Fruit fly (Drosophila melanogaster) whole organism, embryonic: Measurements from ENCODE around the gene Uba2.

Source experiments
- Atf6 ChIP-seq: fragments of 200-800 bp; sonication (Bioruptor generic); IDR thresholded peaks from 2 replicates; pipeline ENCODE4 v1.3.6; 2022; ENCODE audit warnings: missing biosample characterization, missing genetic modification characterization
- CG10543 ChIP-seq: fragments of 200-800 bp; sonication (Bioruptor generic); optimal IDR thresholded peaks from 3 replicates; lab custom pipeline; 2017; ENCODE audit warnings: missing biosample characterization, mild to moderate bottlenecking, missing genetic modification characterization, moderate library complexity
- CG11696 ChIP-seq: fragments of 200-800 bp; sonication (Bioruptor generic); IDR thresholded peaks from 2 replicates; pipeline ENCODE4 v1.3.6; 2022; ENCODE audit warnings: missing biosample characterization, missing genetic modification characterization
- CG1233 ChIP-seq: fragments of 200-800 bp; sonication (Bioruptor generic); optimal IDR thresholded peaks from 4 replicates; lab custom pipeline; 2018; ENCODE audit warnings: missing biosample characterization, mild to moderate bottlenecking, missing genetic modification characterization
- CG12659 ChIP-seq: fragments of 200-800 bp; sonication (Bioruptor generic); optimal IDR thresholded peaks from 3 replicates; lab custom pipeline; 2017; ENCODE audit warnings: mild to moderate bottlenecking, missing biosample characterization, missing genetic modification reagents, missing genetic modification characterization
- CG14710 ChIP-seq: fragments of 200-800 bp; sonication (Bioruptor generic); optimal IDR thresholded peaks from 3 replicates; lab custom pipeline; 2019; ENCODE audit warnings: missing biosample characterization, mild to moderate bottlenecking, missing genetic modification characterization, moderate library complexity
- CG15011 ChIP-seq: fragments of 200-800 bp; sonication (Bioruptor generic); optimal IDR thresholded peaks from 3 replicates; lab custom pipeline; 2018; ENCODE audit warnings: missing biosample characterization, mild to moderate bottlenecking, missing genetic modification characterization
- CG15073 ChIP-seq: fragments of 200-800 bp; sonication (Bioruptor generic); optimal IDR thresholded peaks from 2 replicates; lab custom pipeline; 2016; ENCODE audit warnings: missing biosample characterization, missing genetic modification characterization
- CG15696 ChIP-seq: fragments of 200-800 bp; sonication (Bioruptor generic); optimal IDR thresholded peaks from 2 replicates; lab custom pipeline; 2019; ENCODE audit warnings: missing biosample characterization, mild to moderate bottlenecking, missing genetic modification characterization, moderate library complexity
- CG1603 ChIP-seq: fragments of 200-800 bp; sonication (Bioruptor generic); optimal IDR thresholded peaks from 2 replicates; lab custom pipeline; 2019; ENCODE audit warnings: missing biosample characterization, mild to moderate bottlenecking, missing genetic modification characterization, moderate library complexity
- CG33213 ChIP-seq: fragments of 200-800 bp; sonication (Bioruptor generic); optimal IDR thresholded peaks from 3 replicates; lab custom pipeline; 2016; ENCODE audit warnings: missing biosample characterization, missing genetic modification characterization
- CG4328 ChIP-seq: fragments of 200-800 bp; sonication (Bioruptor generic); optimal IDR thresholded peaks from 3 replicates; lab custom pipeline; 2017; ENCODE audit warnings: missing biosample characterization, missing genetic modification reagents, missing genetic modification characterization
- CG4424 ChIP-seq: fragments of 200-800 bp; sonication (Bioruptor generic); optimal IDR thresholded peaks from 3 replicates; lab custom pipeline; 2016; ENCODE audit warnings: missing biosample characterization, missing genetic modification characterization
- CG4854 ChIP-seq: fragments of 200-800 bp; sonication (Bioruptor generic); optimal IDR thresholded peaks from 2 replicates; lab custom pipeline; 2016; ENCODE audit warnings: missing biosample characterization, missing genetic modification characterization, inconsistent platforms
- CG6791 ChIP-seq: fragments of 200-800 bp; sonication (Bioruptor generic); IDR thresholded peaks from 3 replicates; pipeline ENCODE4 v1.3.6; 2022; ENCODE audit warnings: missing biosample characterization, missing genetic modification characterization; ENCODE audit not compliant: partially characterized antibody
- CG8290 ChIP-seq, 3 experiments: fragments of 200-800 bp; sonication (Bioruptor generic); optimal IDR thresholded peaks; 2 replicates each; lab custom pipeline; 2016 to 2019; ENCODE audit warnings: missing biosample characterization in 3 of 3, missing genetic modification characterization in 3 of 3, mild to moderate bottlenecking in 2 of 3, moderate library complexity in 1 of 3
- CG9727 ChIP-seq: fragments of 200-800 bp; sonication (Bioruptor generic); optimal IDR thresholded peaks from 3 replicates; lab custom pipeline; 2017; ENCODE audit warnings: missing biosample characterization, mild to moderate bottlenecking, missing genetic modification characterization
- CG9797 ChIP-seq: fragments of 200-800 bp; sonication (Bioruptor generic); optimal IDR thresholded peaks from 3 replicates; lab custom pipeline; 2018; ENCODE audit warnings: missing biosample characterization, mild to moderate bottlenecking, missing genetic modification characterization
- CG9876 ChIP-seq: fragments of 200-800 bp; sonication (Bioruptor generic); optimal IDR thresholded peaks from 2 replicates; lab custom pipeline; 2016; ENCODE audit warnings: missing biosample characterization, missing genetic modification characterization
- Dip3 ChIP-seq: fragments of 200-800 bp; sonication (Bioruptor generic); optimal IDR thresholded peaks from 3 replicates; lab custom pipeline; 2016; ENCODE audit warnings: missing biosample characterization, missing genetic modification characterization
- Eip74EF ChIP-seq, 2 experiments: fragments of 200-800 bp in 1 of 2; fragments of >200 bp in 1 of 2; sonication (Bioruptor generic) in 1 of 2; optimal IDR thresholded peaks; 2 replicates each; lab custom pipeline; 2017 to 2019; ENCODE audit warnings: missing biosample characterization in 2 of 2, missing genetic modification characterization in 2 of 2, mild to moderate bottlenecking in 1 of 2, moderate library complexity in 1 of 2
- Elba2 ChIP-seq: fragments of 200-800 bp; sonication (Bioruptor generic); optimal IDR thresholded peaks from 3 replicates; lab custom pipeline; 2016; ENCODE audit warnings: missing biosample characterization, missing genetic modification characterization
- Hsf ChIP-seq: fragments of 200-800 bp; sonication (Bioruptor generic); optimal IDR thresholded peaks from 3 replicates; lab custom pipeline; 2016; ENCODE audit warnings: missing biosample characterization, missing genetic modification characterization
- Lpt ChIP-seq: fragments of >200 bp; optimal IDR thresholded peaks from 2 replicates; lab custom pipeline; 2018; ENCODE audit warnings: missing biosample characterization, missing genetic modification characterization
- Mes4 ChIP-seq: fragments of 200-800 bp; sonication (Bioruptor generic); optimal IDR thresholded peaks from 2 replicates; lab custom pipeline; 2016; ENCODE audit warnings: missing biosample characterization, missing genetic modification characterization
- NC2α ChIP-seq: fragments of 200-800 bp; sonication (Bioruptor generic); optimal IDR thresholded peaks from 2 replicates; lab custom pipeline; 2016; ENCODE audit warnings: missing biosample characterization, missing genetic modification characterization
- Neu2 ChIP-seq: fragments of 200-800 bp; sonication (Bioruptor generic); optimal IDR thresholded peaks from 3 replicates; lab custom pipeline; 2016; ENCODE audit warnings: missing biosample characterization, missing genetic modification characterization, borderline replicate concordance
- Poxn ChIP-seq: fragments of 200-800 bp; sonication (Bioruptor generic); IDR thresholded peaks from 2 replicates; pipeline ENCODE4 v1.3.6; 2022; ENCODE audit warnings: missing biosample characterization, missing genetic modification characterization
- Ptx1 ChIP-seq: fragments of 200-800 bp; sonication (Bioruptor generic); IDR thresholded peaks from 2 replicates; pipeline ENCODE4 v1.3.6; 2022; ENCODE audit warnings: missing biosample characterization, missing genetic modification characterization
- Rx ChIP-seq: fragments of 200-800 bp; sonication (Bioruptor generic); IDR thresholded peaks from 2 replicates; pipeline ENCODE4 v1.3.6; 2022; ENCODE audit warnings: missing biosample characterization, missing genetic modification characterization
- Xbp1 ChIP-seq: fragments of 200-800 bp; sonication (Bioruptor generic); optimal IDR thresholded peaks from 3 replicates; lab custom pipeline; 2016; ENCODE audit warnings: missing biosample characterization, mild to moderate bottlenecking, missing genetic modification characterization
- ase ChIP-seq: fragments of 200-800 bp; sonication (Bioruptor generic); IDR thresholded peaks from 3 replicates; pipeline ENCODE4 v1.3.6; 2022; ENCODE audit warnings: missing biosample characterization, missing genetic modification characterization
- bab2 ChIP-seq: fragments of 200-800 bp; sonication (Bioruptor generic); optimal IDR thresholded peaks from 2 replicates; lab custom pipeline; 2016; ENCODE audit warnings: missing biosample characterization, missing genetic modification characterization
- cato ChIP-seq: fragments of 200-800 bp; sonication (Bioruptor generic); optimal IDR thresholded peaks from 2 replicates; lab custom pipeline; 2016; ENCODE audit warnings: missing biosample characterization, missing genetic modification characterization, borderline replicate concordance
- croc ChIP-seq: fragments of 200-800 bp; sonication (Bioruptor generic); conservative IDR thresholded peaks from 3 replicates; pipeline ENCODE4 v1.3.6; 2022; ENCODE audit warnings: missing biosample characterization, missing genetic modification characterization
- fd102C ChIP-seq: fragments of 200-800 bp; sonication (Bioruptor generic); optimal IDR thresholded peaks from 2 replicates; lab custom pipeline; 2018; ENCODE audit warnings: missing biosample characterization, mild to moderate bottlenecking, missing genetic modification characterization, moderate library complexity
- gem ChIP-seq: fragments of 200-800 bp; sonication (Bioruptor generic); optimal IDR thresholded peaks from 2 replicates; lab custom pipeline; 2019; ENCODE audit warnings: missing biosample characterization, mild to moderate bottlenecking, missing genetic modification characterization, moderate library complexity
- gfzf ChIP-seq: fragments of 200-800 bp; sonication (Bioruptor generic); optimal IDR thresholded peaks from 2 replicates; lab custom pipeline; 2016; ENCODE audit warnings: missing biosample characterization, mild to moderate bottlenecking, missing genetic modification characterization, moderate library complexity
- grau ChIP-seq: fragments of 200-800 bp; optimal IDR thresholded peaks from 3 replicates; lab custom pipeline; 2019; ENCODE audit warnings: missing biosample characterization, mild to moderate bottlenecking, missing genetic modification characterization, moderate library complexity
- knrl ChIP-seq: fragments of 200-800 bp; sonication (Bioruptor generic); IDR thresholded peaks from 3 replicates; pipeline ENCODE4 v1.3.6; 2022; ENCODE audit warnings: missing biosample characterization, missing genetic modification characterization; ENCODE audit not compliant: partially characterized antibody
- lilli ChIP-seq: fragments of 200-800 bp; sonication (Bioruptor generic); optimal IDR thresholded peaks from 3 replicates; lab custom pipeline; 2016; ENCODE audit warnings: missing biosample characterization, missing genetic modification characterization
- odd ChIP-seq: fragments of 200-800 bp; sonication (Bioruptor generic); optimal IDR thresholded peaks from 2 replicates; lab custom pipeline; 2017; ENCODE audit warnings: missing biosample characterization, mild to moderate bottlenecking, missing genetic modification characterization
- pnt ChIP-seq: fragments of 200-800 bp; sonication (Bioruptor generic); optimal IDR thresholded peaks from 3 replicates; lab custom pipeline; 2016; ENCODE audit warnings: missing biosample characterization, missing genetic modification characterization
- pum ChIP-seq: fragments of 200-800 bp; sonication (Bioruptor generic); optimal IDR thresholded peaks from 2 replicates; lab custom pipeline; 2016; ENCODE audit warnings: missing biosample characterization, missing genetic modification characterization
- repo ChIP-seq: fragments of 200-800 bp; sonication (Bioruptor generic); optimal IDR thresholded peaks from 2 replicates; lab custom pipeline; 2016; ENCODE audit warnings: missing biosample characterization, missing genetic modification characterization
- salm ChIP-seq: fragments of 200-800 bp; sonication (Bioruptor generic); optimal IDR thresholded peaks from 2 replicates; lab custom pipeline; 2018; ENCODE audit warnings: missing biosample characterization, mild to moderate bottlenecking, missing genetic modification characterization
- sens ChIP-seq: fragments of 200-800 bp; sonication (Bioruptor generic); peaks from one replicate; lab custom pipeline; 2016; ENCODE audit warnings: missing biosample characterization, missing genetic modification characterization
- stc ChIP-seq: fragments of 200-800 bp; sonication (Bioruptor generic); IDR thresholded peaks from 2 replicates; pipeline ENCODE4 v1.3.6; 2022; ENCODE audit warnings: missing biosample characterization, missing genetic modification characterization
- tx ChIP-seq: fragments of 200-800 bp; sonication (Bioruptor generic); optimal IDR thresholded peaks from 2 replicates; lab custom pipeline; 2016; ENCODE audit warnings: missing biosample characterization, missing genetic modification characterization
- zfh2 ChIP-seq: fragments of 200-800 bp; sonication (Bioruptor generic); optimal IDR thresholded peaks from 2 replicates; lab custom pipeline; 2016; ENCODE audit warnings: missing biosample characterization, missing genetic modification characterization

Uba2 gene

DNA sequence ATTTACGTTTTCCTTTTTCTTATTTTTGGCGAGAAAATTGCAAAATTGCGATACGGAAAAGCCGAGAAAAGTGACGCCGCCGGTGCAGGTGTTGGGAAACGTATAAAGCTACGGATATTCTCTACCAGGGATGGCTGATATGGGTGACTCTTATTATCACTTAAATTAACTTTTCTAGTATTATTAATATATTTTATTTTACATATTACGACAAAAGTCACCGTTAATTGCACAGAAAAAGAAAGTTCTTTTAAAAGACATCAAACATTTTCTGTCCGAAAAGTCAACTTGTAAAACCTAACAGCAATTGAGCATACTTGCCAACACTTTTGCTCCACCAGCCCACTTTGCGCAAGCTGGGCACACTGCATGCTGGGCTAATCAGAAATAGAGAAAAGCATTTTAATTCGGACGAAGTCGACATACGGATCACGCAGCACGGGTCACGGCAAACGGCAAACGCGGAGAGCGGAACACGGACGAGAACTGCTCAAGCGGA lies at the start of gene Uba2, which contains the start of gene Cds (continued):
- TF ChIP-seq CG6791 (GFP tag; lab: Robert Waterston, UW) (no peak), fd102C (GFP tag; lab: Kevin White, UChicago) (peak; percentile 33), Xbp1 (peak; percentile 95), CG15011 (GFP tag; lab: Kevin White, UChicago) (no peak), pum (GFP tag; lab: Kevin White, UChicago) (peak; percentile 75), gfzf (GFP tag; lab: Kevin White, UChicago) (peak; percentile 71), lilli (GFP tag; lab: Kevin White, UChicago) (peak; percentile 94), Rx (GFP tag; lab: Robert Waterston, UW) (peak; percentile 87), NC2α (GFP tag; lab: Kevin White, UChicago) (no peak), CG4328 (GFP tag; lab: Kevin White, UChicago) (peak; percentile 93), CG1603 (tag; lab: Kevin White, UChicago) (peak; percentile 50), stc (GFP tag; lab: Robert Waterston, UW) (peak; percentile 87), knrl (GFP tag; lab: Robert Waterston, UW) (peak; percentile 57; the same call in 2 of the 3 replicates), CG8290 (GFP tag; optimal IDR thresholded peaks at IDR 0.05; lab: Kevin White, UChicago) (peak; percentile 82), CG8290 (tag; optimal IDR thresholded peaks at IDR 0.05; lab: Kevin White, UChicago) (peak; percentile 61 to 83), Atf6 (GFP tag; lab: Robert Waterston, UW) (peak; percentile 93), CG9876 (GFP tag; lab: Kevin White, UChicago) (peak; percentile 58), cato (GFP tag; lab: Kevin White, UChicago) (peak; percentile 90), Poxn (GFP tag; lab: Robert Waterston, UW) (peak; percentile 81), odd (GFP tag; lab: Kevin White, UChicago) (peak; percentile 86), salm (peak; percentile 80), CG9727 (GFP tag; lab: Kevin White, UChicago) (peak; percentile 91), Hsf (GFP tag; lab: Kevin White, UChicago) (peak; percentile 87), sens (GFP tag; lab: Kevin White, UChicago) (peak; percentile 96), croc (peak; percentile 81), ase (GFP tag; lab: Robert Waterston, UW) (peak; percentile 85), CG4424 (GFP tag; lab: Kevin White, UChicago) (peak; percentile 94), CG15696 (peak; percentile 93), Ptx1 (GFP tag; lab: Robert Waterston, UW) (peak; percentile 93), Eip74EF (GFP tag; optimal IDR thresholded peaks at IDR 0.05; lab: Kevin White, UChicago) (peak in 1 of 2 experiments; percentile 71), Dip3 (GFP tag; lab: Kevin White, UChicago) (peak; percentile 73), CG10543 (peak; percentile 97), bab2 (GFP tag; lab: Kevin White, UChicago) (peak; percentile 84), CG12659 (GFP tag; lab: Kevin White, UChicago) (peak; percentile 97), pnt (peak; percentile 78), gem (tag; lab: Kevin White, UChicago) (peak; percentile 96), CG14710 (tag; lab: Kevin White, UChicago) (peak; percentile 95), grau (tag; lab: Kevin White, UChicago) (peak; percentile 94), CG11696 (GFP tag; lab: Robert Waterston, UW) (peak; percentile 67), CG1233 (peak; percentile 86), tx (GFP tag; lab: Kevin White, UChicago) (peak; percentile 72), CG15073 (GFP tag; lab: Kevin White, UChicago) (peak; percentile 45), zfh2 (GFP tag; lab: Kevin White, UChicago) (peak; percentile 90), Mes4 (GFP tag; lab: Kevin White, UChicago) (peak; percentile 60), CG33213 (GFP tag; lab: Kevin White, UChicago) (peak; percentile 68), Lpt (GFP tag; lab: Kevin White, UChicago) (no peak), CG4854 (peak; percentile 63), Elba2 (GFP tag; lab: Kevin White, UChicago) (peak; percentile 85), Neu2 (GFP tag; lab: Kevin White, UChicago) (no peak), repo (GFP tag; lab: Kevin White, UChicago) (peak; percentile 64), CG9797 (GFP tag; lab: Kevin White, UChicago) (peak; percentile 94)
